Worm (Caenorhabditis elegans): Measurements from ENCODE around the gene C08E8.10.

C08E8.10 gene

DNA sequence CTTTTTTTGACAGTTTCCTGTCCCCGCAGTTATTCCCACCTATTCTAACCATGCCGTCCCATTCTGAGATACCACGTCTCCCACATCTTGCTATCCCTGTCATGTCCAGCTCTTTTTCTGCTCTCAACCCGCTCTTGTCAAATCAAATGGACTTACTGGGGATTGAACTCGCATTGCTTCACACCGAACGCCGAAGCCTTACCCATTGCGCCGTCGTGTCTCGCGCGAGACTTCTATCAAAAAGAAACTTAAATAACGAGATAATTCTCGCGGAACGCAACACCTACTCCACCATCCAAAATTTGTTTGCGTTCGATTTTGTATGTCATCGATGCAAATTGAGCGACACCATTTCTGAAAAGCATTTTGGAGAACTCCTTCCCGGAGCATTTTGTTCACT lies 4.5 kb upstream of the C08E8.10 start:
- TF ChIP-seq nhr-129 (tag; optimal IDR thresholded peaks at IDR 0.05) = no peak
- TF ChIP-seq mbf-1 (tag; optimal IDR thresholded peaks at IDR 0.05) = no peak
- TF ChIP-seq nhr-12 (tag; optimal IDR thresholded peaks at IDR 0.05) = no peak
- TF ChIP-seq ZK546.5 (tag; optimal IDR thresholded peaks at IDR 0.05) = no peak
- no peak for TF ChIP-seq alr-1 (tag; optimal IDR thresholded peaks at IDR 0.05)
- TF ChIP-seq nhr-11 (tag; optimal IDR thresholded peaks at IDR 0.05) = no peak
- no peak for TF ChIP-seq ceh-16 (tag; optimal IDR thresholded peaks at IDR 0.05)
- no peak for TF ChIP-seq ztf-4 (tag; optimal IDR thresholded peaks at IDR 0.05)
- TF ChIP-seq peb-1 (tag; optimal IDR thresholded peaks at IDR 0.05) = no peak
- TF ChIP-seq nhr-6 (tag; optimal IDR thresholded peaks at IDR 0.05) = no peak
- TF ChIP-seq sma-3 (GFP tag; optimal IDR thresholded peaks at IDR 0.05) = no peak
- TF ChIP-seq unc-39 (tag; optimal IDR thresholded peaks at IDR 0.05) = no peak
- no peak for TF ChIP-seq mdl-1 (tag; optimal IDR thresholded peaks at IDR 0.05)
- no peak for TF ChIP-seq unc-62 (GFP tag; optimal IDR thresholded peaks at IDR 0.05)
- no peak for TF ChIP-seq mab-5 (tag; optimal IDR thresholded peaks at IDR 0.05)

- no peak for TF ChIP-seq nhr-23 (tag; optimal IDR thresholded peaks at IDR 0.05)
- TF ChIP-seq egl-27 (tag; optimal IDR thresholded peaks at IDR 0.05) = no peak
- no peak for TF ChIP-seq sma-3 (GFP tag; optimal IDR thresholded peaks at IDR 0.05)
- TF ChIP-seq elt-3 (tag; optimal IDR thresholded peaks at IDR 0.05) = no peak
- TF ChIP-seq unc-55 (GFP tag; optimal IDR thresholded peaks at IDR 0.05) = no peak
- no peak for TF ChIP-seq elt-1 (tag; optimal IDR thresholded peaks at IDR 0.05)
- TF ChIP-seq nhr-77 (tag; optimal IDR thresholded peaks at IDR 0.05) = no peak
- TF ChIP-seq crh-2 (tag; optimal IDR thresholded peaks at IDR 0.05) = no peak
- no peak for TF ChIP-seq ztf-4 (tag; optimal IDR thresholded peaks at IDR 0.05)
- TF ChIP-seq fos-1 (tag; optimal IDR thresholded peaks at IDR 0.05) = no peak
- no peak for TF ChIP-seq nhr-25 (tag; optimal IDR thresholded peaks at IDR 0.05)
- TF ChIP-seq sma-9 (GFP tag; optimal IDR thresholded peaks at IDR 0.05) = no peak
- TF ChIP-seq sma-9 (tag; optimal IDR thresholded peaks at IDR 0.05) = no peak
- TF ChIP-seq lin-13 (GFP tag; optimal IDR thresholded peaks at IDR 0.05) = no peak
- TF ChIP-seq lsy-2 (tag; optimal IDR thresholded peaks at IDR 0.05) = no peak
- no peak for TF ChIP-seq Y55F3AM.14 (GFP tag; optimal IDR thresholded peaks at IDR 0.05)
- no peak for TF ChIP-seq nhr-11 (tag; optimal IDR thresholded peaks at IDR 0.05)
- TF ChIP-seq ceh-16 (tag; optimal IDR thresholded peaks at IDR 0.05) = no peak
- TF ChIP-seq R02D3.7 (tag; optimal IDR thresholded peaks at IDR 0.05) = no peak
- no peak for TF ChIP-seq skn-1 (tag; optimal IDR thresholded peaks at IDR 0.05)
- no peak for TF ChIP-seq gmeb-1 (tag; optimal IDR thresholded peaks at IDR 0.05)
These were observed 2.1 kb downstream of the C08E8.10 start for ce11 chrV:18337643-18338042.

DNA sequence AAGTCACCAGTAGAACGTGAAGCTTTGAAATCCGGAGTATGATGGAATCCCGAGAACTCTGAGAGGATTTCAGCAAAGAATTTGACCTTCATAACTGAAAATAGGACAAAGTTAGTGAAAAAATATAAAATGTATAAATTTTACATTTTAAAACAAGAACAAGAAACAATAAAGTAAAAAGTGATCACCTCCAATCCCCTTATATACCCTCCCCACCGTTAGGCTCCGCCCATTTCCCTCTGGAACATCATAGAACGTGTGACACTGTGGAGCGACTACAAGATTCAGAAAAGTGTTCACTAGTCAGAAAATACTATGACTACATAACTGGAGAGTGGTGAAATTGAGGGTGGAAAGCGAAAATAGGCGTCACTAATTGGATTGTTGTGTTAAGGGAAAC lies 8.6 kb downstream of the C08E8.10 start, which contains the start of gene B0462.4:
B0462.4 (minus strand) TSS at position 101 of the 400 bp plus-strand sequence.
- no peak for TF ChIP-seq nhr-25 (tag; optimal IDR thresholded peaks at IDR 0.05)

DNA sequence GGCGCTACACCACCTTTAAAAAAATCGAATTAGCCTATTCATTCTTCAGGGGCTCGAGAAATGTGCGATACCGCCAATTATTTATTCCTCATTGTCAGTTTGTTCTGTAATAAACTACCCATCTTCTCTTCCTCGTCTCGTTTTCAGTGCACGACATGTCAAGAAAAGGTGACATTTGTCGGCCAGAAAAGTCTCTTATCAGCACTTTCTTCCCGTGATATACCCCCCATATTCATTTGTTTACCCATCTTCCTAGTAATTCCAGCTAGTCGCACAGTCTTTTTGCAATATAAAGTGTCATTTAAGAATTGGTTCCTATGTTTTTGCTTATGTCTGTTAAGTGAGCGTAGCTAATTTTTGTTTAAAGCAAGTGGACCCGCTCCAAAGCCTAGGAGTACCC lies 15.2 kb downstream of the C08E8.10 start:
- TF ChIP-seq skn-1 (tag; optimal IDR thresholded peaks at IDR 0.05) (peak; percentile 11), fos-1 (tag; optimal IDR thresholded peaks at IDR 0.05) (peak; percentile 70), nhr-12 (tag; optimal IDR thresholded peaks at IDR 0.05) (no peak), crh-2 (tag; optimal IDR thresholded peaks at IDR 0.05) (no peak)

DNA sequence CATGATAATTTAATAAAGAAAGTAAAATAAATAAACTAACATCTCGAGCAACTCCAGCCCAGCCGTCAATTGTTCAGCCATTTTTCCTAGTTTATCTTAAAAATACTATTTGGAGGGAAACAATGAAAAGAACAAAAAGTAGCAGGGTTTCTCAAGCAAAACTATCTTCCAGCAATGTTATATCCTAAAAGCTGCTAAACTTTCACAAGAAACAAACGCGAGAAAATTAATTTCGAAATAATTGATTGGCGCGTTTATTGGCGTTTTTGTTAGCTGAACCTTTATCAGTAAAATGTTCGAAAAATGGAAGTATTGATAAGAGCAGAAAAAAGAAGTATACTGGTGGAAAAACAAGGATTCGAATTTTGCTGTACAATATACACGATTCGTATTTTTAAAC lies 16.5 kb downstream of the C08E8.10 start, which contains the start of gene B0462.5:
B0462.5 (minus strand) TSS at position 101 of the 400 bp plus-strand sequence.
- TF ChIP-seq mbf-1 (tag; optimal IDR thresholded peaks at IDR 0.05) (no peak), nhr-25 (tag; optimal IDR thresholded peaks at IDR 0.05) (no peak), egl-27 (tag; optimal IDR thresholded peaks at IDR 0.05) (no peak), fos-1 (tag; optimal IDR thresholded peaks at IDR 0.05) (peak; percentile 35), gmeb-1 (tag; optimal IDR thresholded peaks at IDR 0.05) (no peak)

ce11 chrV:18318312-18318711 lies 21.4 kb downstream of the C08E8.10 start, which contains the start of gene fbxb-119:
fbxb-119 (plus strand) TSS chrV:18318612.
- TF ChIP-seq nhr-12 (tag; optimal IDR thresholded peaks at IDR 0.05) (no peak), dmd-4 (tag; optimal IDR thresholded peaks at IDR 0.05) (no peak), lin-13 (GFP tag; optimal IDR thresholded peaks at IDR 0.05) (no peak), Y55F3AM.14 (GFP tag; optimal IDR thresholded peaks at IDR 0.05) (no peak), sma-3 (GFP tag; optimal IDR thresholded peaks at IDR 0.05) (no peak), fos-1 (tag; optimal IDR thresholded peaks at IDR 0.05) (no peak), nhr-23 (tag; optimal IDR thresholded peaks at IDR 0.05) (no peak)

All from whole organism, L2 larva.